Fruit fly (Drosophila melanogaster): ENCODE data around the gene Ten-a.

Ten-a gene

dm6 chrX:12201905-12202623 is 158.6 kb downstream of the Ten-a start (continued):
- TF ChIP-seq ash1 (GFP tag; optimal IDR thresholded peaks at IDR 0.05) (no peak), unc-4 (GFP tag; IDR thresholded peaks at IDR 0.05; ENCODE audit: partially characterized antibody) (no peak), HHEX (GFP tag; optimal IDR thresholded peaks at IDR 0.05) (peak; percentile 61), Antp (GFP tag; optimal IDR thresholded peaks at IDR 0.05) (peak; percentile 25), CG13123 (GFP tag; optimal IDR thresholded peaks at IDR 0.05) (peak; percentile 54), odd (GFP tag; optimal IDR thresholded peaks at IDR 0.05) (peak; percentile 71), D19B (GFP tag; optimal IDR thresholded peaks at IDR 0.05) (no peak), B-H1 (GFP tag; IDR thresholded peaks at IDR 0.05) (peak; percentile 51), CG2129 (GFP tag; IDR thresholded peaks at IDR 0.05; ENCODE audit: partially characterized antibody) (no peak), CG33213 (GFP tag; optimal IDR thresholded peaks at IDR 0.05) (peak; percentile 12), CG14441 (GFP tag; IDR thresholded peaks at IDR 0.05) (peak; percentile 63), CG10565 (GFP tag; optimal IDR thresholded peaks at IDR 0.05) (peak; percentile 33), gfzf (GFP tag; optimal IDR thresholded peaks at IDR 0.05) (no peak), Dbx (GFP tag; IDR thresholded peaks at IDR 0.05) (0 out of 3 replicates have a peak, but pooled peaks have one; percentile 39), bsh (GFP tag; optimal IDR thresholded peaks at IDR 0.05) (peak in 1 of 2 experiments; percentile 92), bbx (GFP tag; IDR thresholded peaks at IDR 0.05; ENCODE audit: partially characterized antibody) (no peak), CG6813 (GFP tag; optimal IDR thresholded peaks at IDR 0.05) (peak; percentile 70), Rx (GFP tag; IDR thresholded peaks at IDR 0.05) (peak; percentile 54), CG15696 (tag; optimal IDR thresholded peaks at IDR 0.05) (peak; percentile 94), Doc3 (GFP tag; IDR thresholded peaks at IDR 0.05; ENCODE audit: partially characterized antibody) (no peak), ewg (GFP tag; optimal IDR thresholded peaks at IDR 0.05) (peak; percentile 76), Sry-β (GFP tag; optimal IDR thresholded peaks at IDR 0.05) (peak; percentile 33), onecut (GFP tag; IDR thresholded peaks at IDR 0.05) (peak; percentile 74), CG5953 (GFP tag; IDR thresholded peaks at IDR 0.05) (peak; percentile 81), CG13775 (GFP tag; optimal IDR thresholded peaks at IDR 0.05) (peak; percentile 76), CG15601 (tag; optimal IDR thresholded peaks at IDR 0.05) (peak; percentile 93), CkIIα-i1 (GFP tag; IDR thresholded peaks at IDR 0.05) (no peak), trh (GFP tag; optimal IDR thresholded peaks at IDR 0.05) (peak; percentile 55), Nf-YB (GFP tag; optimal IDR thresholded peaks at IDR 0.05) (peak; percentile 57), bowl (GFP tag; IDR thresholded peaks at IDR 0.05) (0 out of 2 replicates have a peak, but pooled peaks have one; percentile 13), pum (GFP tag; optimal IDR thresholded peaks at IDR 0.05) (peak; percentile 43), CG18599 (GFP tag; optimal IDR thresholded peaks at IDR 0.05) (peak; percentile 45), CG13624 (GFP tag; optimal IDR thresholded peaks at IDR 0.05) (no peak), CG13296 (GFP tag; optimal IDR thresholded peaks at IDR 0.05) (peak; percentile 1), Trl (optimal IDR thresholded peaks at IDR 0.05) (no peak), Trl (GFP tag; optimal IDR thresholded peaks at IDR 0.05) (peak; percentile 25), Hr51 (GFP tag; optimal IDR thresholded peaks at IDR 0.05) (peak in 1 of 2 experiments; percentile 72), CG9797 (GFP tag; optimal IDR thresholded peaks at IDR 0.05) (no peak), pan (optimal IDR thresholded peaks at IDR 0.05) (no peak), pan (GFP tag; optimal IDR thresholded peaks at IDR 0.05 in 1 of 2, IDR thresholded peaks at IDR 0.05 in 1 of 2) (peak in 1 of 2 experiments; percentile 79), pros (GFP tag; optimal IDR thresholded peaks at IDR 0.05) (peak; percentile 41), caup (GFP tag; optimal IDR thresholded peaks at IDR 0.05; ENCODE audit: severe bottlenecking) (peak; percentile 35), tx (GFP tag; optimal IDR thresholded peaks at IDR 0.05) (peak; percentile 7), CG11696 (GFP tag; IDR thresholded peaks at IDR 0.05) (no peak), CG6683 (GFP tag; optimal IDR thresholded peaks at IDR 0.05) (peak; percentile 17), Rfx (GFP tag; IDR thresholded peaks at IDR 0.05) (peak; percentile 31; the same call in 1 of the 2 replicates), lilli (GFP tag; optimal IDR thresholded peaks at IDR 0.05) (peak; percentile 54), ab (GFP tag; optimal IDR thresholded peaks at IDR 0.05) (no peak), Dip3 (GFP tag; optimal IDR thresholded peaks at IDR 0.05) (no peak)
